Worm (Caenorhabditis elegans): ENCODE data around the gene lipl-5.

ce11 chrV:412820-413219, 27.3 kb downstream of the lipl-5 start:
- TF ChIP-seq dmd-4 (tag; optimal IDR thresholded peaks at IDR 0.05; ENCODE audit: borderline replicate concordance) = no peak
- no peak for TF ChIP-seq fax-1 (tag; optimal IDR thresholded peaks at IDR 0.05)
- no peak for TF ChIP-seq C38D4.7 (GFP tag; optimal IDR thresholded peaks at IDR 0.05)
- no peak for TF ChIP-seq zip-5 (tag; optimal IDR thresholded peaks at IDR 0.05)
- TF ChIP-seq pqm-1 (tag; optimal IDR thresholded peaks at IDR 0.05) = no peak
- no peak for TF ChIP-seq pha-4 (tag; optimal IDR thresholded peaks at IDR 0.05)
